Fruit fly (Drosophila melanogaster): ENCODE measurements around the gene mRpS34.

The mRpS34 gene

DNA sequence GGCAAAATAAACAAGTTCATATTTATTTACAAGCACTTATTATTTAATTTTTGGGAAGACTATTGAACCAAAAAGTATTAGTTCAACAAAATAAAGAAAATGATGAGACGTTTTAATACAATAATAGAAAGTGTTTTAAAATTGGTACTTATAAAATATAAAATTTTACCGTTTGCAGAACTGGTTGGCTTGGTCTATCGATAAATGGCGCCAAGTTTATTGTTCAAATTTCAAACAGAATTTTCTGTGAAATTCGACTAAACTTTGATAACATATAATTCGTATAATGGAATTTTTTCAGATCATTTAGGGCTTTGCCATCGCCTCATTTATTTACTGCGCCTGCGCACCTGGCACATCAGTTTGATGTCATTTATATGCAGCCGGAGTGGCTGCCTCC lies 42.9 kb downstream of the mRpS34 start (continued):
- TF ChIP-seq CG7963 (GFP tag; IDR thresholded peaks at IDR 0.05; ENCODE audit: partially characterized antibody) (no peak), Hr3 (GFP tag; optimal IDR thresholded peaks at IDR 0.05) (no peak), sob (GFP tag; IDR thresholded peaks at IDR 0.05) (no peak), CG6272 (GFP tag; IDR thresholded peaks at IDR 0.05) (no peak), CG3838 (GFP tag; optimal IDR thresholded peaks at IDR 0.05) (no peak), Hmx (GFP tag; optimal IDR thresholded peaks at IDR 0.05) (no peak), CG16863 (GFP tag; optimal IDR thresholded peaks at IDR 0.05) (no peak), CG10209 (GFP tag; optimal IDR thresholded peaks at IDR 0.05) (no peak), pzg (GFP tag; optimal IDR thresholded peaks at IDR 0.05) (peak; percentile 9), Dref (GFP tag; IDR thresholded peaks at IDR 0.05) (peak; percentile 57), Dp (GFP tag; optimal IDR thresholded peaks at IDR 0.05) (peak; percentile 86), CG2202 (tag; optimal IDR thresholded peaks at IDR 0.05) (no peak), kah (GFP tag; optimal IDR thresholded peaks at IDR 0.05) (no peak), Bgb (GFP tag; IDR thresholded peaks at IDR 0.05; ENCODE audit: partially characterized antibody) (no peak), oc (tag; optimal IDR thresholded peaks at IDR 0.05) (no peak), YL-1 (GFP tag; optimal IDR thresholded peaks at IDR 0.05) (no peak), CG31441 (GFP tag; IDR thresholded peaks at IDR 0.05) (0 out of 2 replicates have a peak, but pooled peaks have one; percentile 11), hbn (GFP tag; IDR thresholded peaks at IDR 0.05; ENCODE audit: partially characterized antibody) (0 out of 2 replicates have a peak, but pooled peaks have one; percentile 16), tup (GFP tag; optimal IDR thresholded peaks at IDR 0.05) (no peak), CG10462 (GFP tag; optimal IDR thresholded peaks at IDR 0.05) (no peak), CG12391 (tag; optimal IDR thresholded peaks at IDR 0.05) (peak; percentile 5), kni (GFP tag; optimal IDR thresholded peaks at IDR 0.05) (no peak), CG31365 (tag; optimal IDR thresholded peaks at IDR 0.05) (no peak), CG17359 (tag; optimal IDR thresholded peaks at IDR 0.05) (no peak), sens (GFP tag) (peak; percentile 52), Mrtf (GFP tag; IDR thresholded peaks at IDR 0.05) (no peak), CG14860 (GFP tag; IDR thresholded peaks at IDR 0.05; ENCODE audit: partially characterized antibody) (peak; percentile 23; the same call in 1 of the 3 replicates), pros (GFP tag; optimal IDR thresholded peaks at IDR 0.05) (no peak), rib (GFP tag; IDR thresholded peaks at IDR 0.05) (no peak), Med (GFP tag) (peak; percentile 36), ara (GFP tag; IDR thresholded peaks at IDR 0.05) (no peak), E2f2 (GFP tag; IDR thresholded peaks at IDR 0.05) (peak; percentile 88), phol (tag; optimal IDR thresholded peaks at IDR 0.05) (peak; percentile 3), Myb (GFP tag; optimal IDR thresholded peaks at IDR 0.05) (no peak), CG8765 (GFP tag; IDR thresholded peaks at IDR 0.05) (no peak), CG8359 (GFP tag; optimal IDR thresholded peaks at IDR 0.05; ENCODE audit: borderline replicate concordance) (no peak), CG11504 (tag; optimal IDR thresholded peaks at IDR 0.05) (peak; percentile 12), stwl (tag; optimal IDR thresholded peaks at IDR 0.05) (peak; percentile 98), dm (GFP tag; optimal IDR thresholded peaks at IDR 0.05) (no peak), Elba2 (GFP tag; optimal IDR thresholded peaks at IDR 0.05) (no peak), CG14710 (tag; optimal IDR thresholded peaks at IDR 0.05) (peak; percentile 21)

DNA sequence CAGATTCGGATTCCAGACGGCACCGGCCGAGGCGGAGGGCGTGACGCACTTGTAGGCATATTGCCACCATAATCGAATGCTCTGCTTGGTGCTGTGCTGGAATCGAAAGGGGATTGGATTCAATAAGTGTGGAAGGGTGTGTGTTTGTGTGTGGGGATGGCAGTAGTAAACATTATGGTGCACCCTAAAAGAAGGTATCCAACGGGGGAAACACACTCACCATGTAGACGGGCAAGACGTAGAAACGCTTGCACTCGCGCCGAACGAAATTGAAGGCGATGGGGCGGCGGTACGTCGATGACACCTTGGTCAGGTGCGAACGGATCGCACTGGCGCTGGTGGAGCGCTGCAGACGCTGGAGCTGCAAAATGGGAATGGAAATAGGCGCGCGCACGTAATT lies 43.4 kb downstream of the mRpS34 start:
- no peak for TF ChIP-seq CG4730 (GFP tag; IDR thresholded peaks at IDR 0.05)
- no peak for TF ChIP-seq pan (optimal IDR thresholded peaks at IDR 0.05)
- TF ChIP-seq pan (GFP tag; optimal IDR thresholded peaks at IDR 0.05 in 1 of 2, IDR thresholded peaks at IDR 0.05 in 1 of 2) = peak in 1 of 2 experiments; percentile 21
- 0 out of 3 replicates have a peak, but pooled peaks have one; percentile 20 for TF ChIP-seq dysf (GFP tag; IDR thresholded peaks at IDR 0.05)
- no peak for TF ChIP-seq trh (GFP tag; optimal IDR thresholded peaks at IDR 0.05)
- TF ChIP-seq oc (tag; optimal IDR thresholded peaks at IDR 0.05) = no peak
- TF ChIP-seq Med (GFP tag) = peak; percentile 28
- 0 out of 4 replicates have a peak, but pooled peaks have one; percentile 41 for TF ChIP-seq chinmo (GFP tag; IDR thresholded peaks at IDR 0.05; ENCODE audit: partially characterized antibody)
- TF ChIP-seq Ets65A (GFP tag) = peak; percentile 89
- TF ChIP-seq disco-r (GFP tag; optimal IDR thresholded peaks at IDR 0.05) = no peak
- TF ChIP-seq zfh1 (GFP tag; IDR thresholded peaks at IDR 0.05) = 0 out of 3 replicates have a peak, but pooled peaks have one; percentile 23
